Fruit fly (Drosophila melanogaster): ENCODE measurements around the gene Hexo1.

Gene Hexo1

dm6 chr3L:4288591-4289056 is at the start of gene Hexo1:
Gene Hexo1, plus strand, starts transcription at chr3L:4288641.
- TF ChIP-seq sv (GFP tag; optimal IDR thresholded peaks at IDR 0.05) (peak; percentile 17), usp (GFP tag; optimal IDR thresholded peaks at IDR 0.05) (no peak), dmrt93B (GFP tag; optimal IDR thresholded peaks at IDR 0.05) (no peak), HLH106 (tag; optimal IDR thresholded peaks at IDR 0.05) (peak; percentile 60), brk (GFP tag; optimal IDR thresholded peaks at IDR 0.05) (no peak), Vsx2 (GFP tag; optimal IDR thresholded peaks at IDR 0.05; ENCODE audit: partially characterized antibody) (no peak), Hnf4 (GFP tag; optimal IDR thresholded peaks at IDR 0.05) (no peak), woc (GFP tag; optimal IDR thresholded peaks at IDR 0.05) (peak; percentile 92), fru (GFP tag; optimal IDR thresholded peaks at IDR 0.05) (peak; percentile 75), Dif (GFP tag; optimal IDR thresholded peaks at IDR 0.05; ENCODE audit: partially characterized antibody) (no peak), Hr78 (GFP tag; optimal IDR thresholded peaks at IDR 0.05) (no peak), CG32264 (GFP tag; optimal IDR thresholded peaks at IDR 0.05) (no peak), Jra (GFP tag; optimal IDR thresholded peaks at IDR 0.05) (peak; percentile 37), dl (GFP tag; optimal IDR thresholded peaks at IDR 0.05; ENCODE audit: insufficient read depth in 1 of 2, partially characterized antibody in 2 of 2) (no peak), GATAd (GFP tag; optimal IDR thresholded peaks at IDR 0.05) (no peak), lola (GFP tag; optimal IDR thresholded peaks at IDR 0.05) (no peak), foxo (GFP tag; optimal IDR thresholded peaks at IDR 0.05) (peak; percentile 26 to 66), Rel (GFP tag; optimal IDR thresholded peaks at IDR 0.05) (no peak), Rel (tag; optimal IDR thresholded peaks at IDR 0.05) (peak; percentile 18), OdsH (GFP tag; optimal IDR thresholded peaks at IDR 0.05) (peak; percentile 69), Sp1 (GFP tag; optimal IDR thresholded peaks at IDR 0.05) (peak; percentile 59), CG9705 (GFP tag; optimal IDR thresholded peaks at IDR 0.05) (no peak), dsf (GFP tag; optimal IDR thresholded peaks at IDR 0.05; ENCODE audit: borderline replicate concordance) (no peak), pan (optimal IDR thresholded peaks at IDR 0.05) (no peak), rgr (GFP tag; optimal IDR thresholded peaks at IDR 0.05) (peak; percentile 63), sage (GFP tag; optimal IDR thresholded peaks at IDR 0.05) (no peak), tai (GFP tag; optimal IDR thresholded peaks at IDR 0.05) (no peak), CrebA (GFP tag; optimal IDR thresholded peaks at IDR 0.05; ENCODE audit: borderline replicate concordance) (no peak), Myc (optimal IDR thresholded peaks at IDR 0.05) (no peak), ey (GFP tag; optimal IDR thresholded peaks at IDR 0.05) (peak; percentile 65), Abd-B (GFP tag; optimal IDR thresholded peaks at IDR 0.05) (no peak), Hr83 (GFP tag; optimal IDR thresholded peaks at IDR 0.05; ENCODE audit: poor library complexity, severe bottlenecking) (no peak), Dfd (GFP tag; optimal IDR thresholded peaks at IDR 0.05) (no peak), jim (GFP tag; optimal IDR thresholded peaks at IDR 0.05) (no peak), h (GFP tag; optimal IDR thresholded peaks at IDR 0.05) (peak; percentile 73), br (GFP tag; optimal IDR thresholded peaks at IDR 0.05) (peak; percentile 76), N (GFP tag; optimal IDR thresholded peaks at IDR 0.05) (no peak), psq (GFP tag; optimal IDR thresholded peaks at IDR 0.05) (peak; percentile 56), Mio (GFP tag; optimal IDR thresholded peaks at IDR 0.05) (no peak)

dm6 chr3L:4239442-4240322 is 48.8 kb upstream of the Hexo1 start, which contains the start of gene Sqor:
Gene Sqor, plus strand, starts transcription at chr3L:4240173.
- peak; percentile 96 for TF ChIP-seq woc (GFP tag; optimal IDR thresholded peaks at IDR 0.05)
- TF ChIP-seq br (GFP tag; optimal IDR thresholded peaks at IDR 0.05): peak; percentile 94
- TF ChIP-seq rgr (GFP tag; optimal IDR thresholded peaks at IDR 0.05): peak; percentile 95
- no peak for TF ChIP-seq Vsx2 (GFP tag; optimal IDR thresholded peaks at IDR 0.05; ENCODE audit: partially characterized antibody)
- TF ChIP-seq CG9705 (GFP tag; optimal IDR thresholded peaks at IDR 0.05): peak; percentile 92
- no peak for TF ChIP-seq jim (GFP tag; optimal IDR thresholded peaks at IDR 0.05)
- TF ChIP-seq Abd-B (GFP tag; optimal IDR thresholded peaks at IDR 0.05): no peak
- TF ChIP-seq lola (GFP tag; optimal IDR thresholded peaks at IDR 0.05): no peak
- TF ChIP-seq OdsH (GFP tag; optimal IDR thresholded peaks at IDR 0.05): peak; percentile 93
- TF ChIP-seq sv (GFP tag; optimal IDR thresholded peaks at IDR 0.05): peak; percentile 86
- TF ChIP-seq tai (GFP tag; optimal IDR thresholded peaks at IDR 0.05): no peak
- peak; percentile 92 for TF ChIP-seq dmrt93B (GFP tag; optimal IDR thresholded peaks at IDR 0.05)
- TF ChIP-seq HLH106 (tag; optimal IDR thresholded peaks at IDR 0.05): peak; percentile 95
- no peak for TF ChIP-seq pan (optimal IDR thresholded peaks at IDR 0.05)
- TF ChIP-seq dl (GFP tag; optimal IDR thresholded peaks at IDR 0.05; ENCODE audit: insufficient read depth in 1 of 2, partially characterized antibody in 2 of 2): no peak
- peak; percentile 82 for TF ChIP-seq Hnf4 (GFP tag; optimal IDR thresholded peaks at IDR 0.05)
- TF ChIP-seq psq (GFP tag; optimal IDR thresholded peaks at IDR 0.05): peak; percentile 86
- TF ChIP-seq Dif (GFP tag; optimal IDR thresholded peaks at IDR 0.05; ENCODE audit: partially characterized antibody): no peak
- peak; percentile 62 for TF ChIP-seq N (GFP tag; optimal IDR thresholded peaks at IDR 0.05)
- peak; percentile 36 for TF ChIP-seq GATAd (GFP tag; optimal IDR thresholded peaks at IDR 0.05)
- peak; percentile 55 for TF ChIP-seq Mio (GFP tag; optimal IDR thresholded peaks at IDR 0.05)
- peak; percentile 88 for TF ChIP-seq CG32264 (GFP tag; optimal IDR thresholded peaks at IDR 0.05)
- TF ChIP-seq Hr78 (GFP tag; optimal IDR thresholded peaks at IDR 0.05): peak; percentile 30
- peak; percentile 37 for TF ChIP-seq brk (GFP tag; optimal IDR thresholded peaks at IDR 0.05)
- TF ChIP-seq fru (GFP tag; optimal IDR thresholded peaks at IDR 0.05): peak; percentile 95
- TF ChIP-seq Dfd (GFP tag; optimal IDR thresholded peaks at IDR 0.05): no peak
- peak; percentile 17 for TF ChIP-seq Hr83 (GFP tag; optimal IDR thresholded peaks at IDR 0.05; ENCODE audit: poor library complexity, severe bottlenecking)
- peak; percentile 80 for TF ChIP-seq Jra (GFP tag; optimal IDR thresholded peaks at IDR 0.05)
- TF ChIP-seq sage (GFP tag; optimal IDR thresholded peaks at IDR 0.05): peak; percentile 50
- TF ChIP-seq ey (GFP tag; optimal IDR thresholded peaks at IDR 0.05): peak; percentile 93
- peak; percentile 93 for TF ChIP-seq h (GFP tag; optimal IDR thresholded peaks at IDR 0.05)
- peak; percentile 64 for TF ChIP-seq Myc (optimal IDR thresholded peaks at IDR 0.05)
- peak; percentile 68 for TF ChIP-seq dsf (GFP tag; optimal IDR thresholded peaks at IDR 0.05; ENCODE audit: borderline replicate concordance)
- no peak for TF ChIP-seq CrebA (GFP tag; optimal IDR thresholded peaks at IDR 0.05; ENCODE audit: borderline replicate concordance)
- TF ChIP-seq Sp1 (GFP tag; optimal IDR thresholded peaks at IDR 0.05): peak; percentile 98
- TF ChIP-seq Rel (GFP tag; optimal IDR thresholded peaks at IDR 0.05): peak; percentile 67
- TF ChIP-seq Rel (tag; optimal IDR thresholded peaks at IDR 0.05): peak; percentile 77
- peak; percentile 64 to 92 for TF ChIP-seq foxo (GFP tag; optimal IDR thresholded peaks at IDR 0.05)
- peak; percentile 44 for TF ChIP-seq usp (GFP tag; optimal IDR thresholded peaks at IDR 0.05)
